Fruit fly (Drosophila melanogaster) whole organism, pupa: Measurements from ENCODE around the gene a5.

ENCODE experiments used
- CG10348 ChIP-seq: fragments of 200-800 bp; sonication (Bioruptor generic); IDR thresholded peaks from 2 replicates; pipeline ENCODE4 v1.3.6; 2022; ENCODE audit warnings: missing biosample characterization, missing genetic modification characterization
- CG15710 ChIP-seq: fragments of 200-800 bp; sonication (Bioruptor generic); optimal IDR thresholded peaks from 2 replicates; lab custom pipeline; 2018; ENCODE audit warnings: missing biosample characterization, mild to moderate bottlenecking, missing genetic modification characterization, moderate library complexity
- CG8159 ChIP-seq: fragments of 200-800 bp; sonication (Bioruptor generic); optimal IDR thresholded peaks from 3 replicates; lab custom pipeline; 2018; ENCODE audit warnings: missing biosample characterization, mild to moderate bottlenecking, missing genetic modification characterization, moderate library complexity
- D1 ChIP-seq: fragments of 200-800 bp; sonication (Bioruptor generic); optimal IDR thresholded peaks from 2 replicates; lab custom pipeline; 2018; ENCODE audit warnings: missing biosample characterization, mild to moderate bottlenecking, missing genetic modification characterization, moderate library complexity
- Snoo ChIP-seq: fragments of 200-800 bp; sonication (Bioruptor generic); optimal IDR thresholded peaks from 3 replicates; lab custom pipeline; 2017; ENCODE audit warnings: missing biosample characterization, mild to moderate bottlenecking, missing genetic modification characterization, inconsistent platforms

- no peak for TF ChIP-seq CG15710 (tag; lab: Kevin White, UChicago)
- TF ChIP-seq CG8159 (tag; lab: Kevin White, UChicago), result no peak
- no peak for TF ChIP-seq D1
- no peak for TF ChIP-seq CG10348
- no peak for TF ChIP-seq Snoo (tag; lab: Kevin White, UChicago)
Observed at dm6 chr2L:1346034-1346433, 17.1 kb downstream of the a5 start.
